Fruit fly (Drosophila melanogaster) whole organism, embryonic: ENCODE results near the gene TwdlC.

ENCODE experiments used
- Adf1 ChIP-seq: fragments of 200-800 bp; sonication (Bioruptor generic); IDR thresholded peaks from 2 replicates; pipeline ENCODE4 v1.3.6; 2022; ENCODE audit warnings: missing biosample characterization, missing genetic modification characterization
- Atf6 ChIP-seq: fragments of 200-800 bp; sonication (Bioruptor generic); IDR thresholded peaks from 2 replicates; pipeline ENCODE4 v1.3.6; 2022; ENCODE audit warnings: missing biosample characterization, missing genetic modification characterization
- B-H2 ChIP-seq: fragments of 200-800 bp; sonication (Bioruptor generic); optimal IDR thresholded peaks from 2 replicates; lab custom pipeline; 2018; ENCODE audit warnings: missing biosample characterization, mild to moderate bottlenecking, missing genetic modification characterization
- BtbVII ChIP-seq: fragments of 200-800 bp; sonication (Bioruptor generic); optimal IDR thresholded peaks from 3 replicates; lab custom pipeline; 2017; ENCODE audit warnings: missing biosample characterization, mild to moderate bottlenecking, missing genetic modification characterization
- CG10321 ChIP-seq: fragments of 200-800 bp; sonication (Bioruptor generic); IDR thresholded peaks from 2 replicates; pipeline ENCODE4 v1.3.6; 2022; ENCODE audit warnings: missing biosample characterization, missing genetic modification characterization
- CG10543 ChIP-seq: fragments of 200-800 bp; sonication (Bioruptor generic); optimal IDR thresholded peaks from 3 replicates; lab custom pipeline; 2017; ENCODE audit warnings: missing biosample characterization, mild to moderate bottlenecking, missing genetic modification characterization, moderate library complexity
- CG12236 ChIP-seq: fragments of 200-800 bp; sonication (Bioruptor generic); optimal IDR thresholded peaks from 2 replicates; lab custom pipeline; 2016; ENCODE audit warnings: missing biosample characterization, missing genetic modification characterization
- CG12744 ChIP-seq: fragments of 200-800 bp; sonication (Bioruptor generic); optimal IDR thresholded peaks from 2 replicates; lab custom pipeline; 2016; ENCODE audit warnings: missing biosample characterization, missing genetic modification characterization
- CG13287 ChIP-seq: fragments of 200-800 bp; sonication (Bioruptor generic); IDR thresholded peaks from 2 replicates; pipeline ENCODE4 v1.3.6; 2022; ENCODE audit warnings: missing biosample characterization, missing genetic modification characterization; ENCODE audit not compliant: partially characterized antibody
- CG1529 ChIP-seq: fragments of 200-800 bp; sonication (Bioruptor generic); optimal IDR thresholded peaks from 3 replicates; lab custom pipeline; 2018; ENCODE audit warnings: missing biosample characterization, missing genetic modification characterization
- CG1603 ChIP-seq: fragments of 200-800 bp; sonication (Bioruptor generic); optimal IDR thresholded peaks from 2 replicates; lab custom pipeline; 2019; ENCODE audit warnings: missing biosample characterization, mild to moderate bottlenecking, missing genetic modification characterization, moderate library complexity
- CG17802 ChIP-seq: fragments of 200-800 bp; sonication (Bioruptor generic); optimal IDR thresholded peaks from 2 replicates; lab custom pipeline; 2018; ENCODE audit warnings: missing biosample characterization, mild to moderate bottlenecking, missing genetic modification characterization, moderate library complexity
- CG18764 ChIP-seq: fragments of 200-800 bp; sonication (Bioruptor generic); optimal IDR thresholded peaks from 3 replicates; lab custom pipeline; 2016; ENCODE audit warnings: missing biosample characterization, missing genetic modification characterization
- CG2875 ChIP-seq: fragments of 200-800 bp; sonication (Bioruptor generic); optimal IDR thresholded peaks from 2 replicates; lab custom pipeline; 2017; ENCODE audit warnings: missing biosample characterization, mild to moderate bottlenecking, missing genetic modification characterization, missing genetic modification reagents
- CG31388 ChIP-seq: fragments of 200-800 bp; sonication (Bioruptor generic); optimal IDR thresholded peaks from 2 replicates; lab custom pipeline; 2016; ENCODE audit warnings: missing biosample characterization, missing genetic modification characterization
- CG3847 ChIP-seq: fragments of 200-800 bp; sonication (Bioruptor generic); IDR thresholded peaks from 2 replicates; pipeline ENCODE4 v1.3.6; 2022; ENCODE audit warnings: missing biosample characterization, missing genetic modification characterization
- CG9932 ChIP-seq: fragments of 200-800 bp; sonication (Bioruptor generic); IDR thresholded peaks from 2 replicates; pipeline ENCODE4 v1.3.6; 2022; ENCODE audit warnings: missing biosample characterization, missing genetic modification characterization
- Dad ChIP-seq: fragments of 200-800 bp; sonication (Bioruptor generic); optimal IDR thresholded peaks from 3 replicates; lab custom pipeline; 2016; ENCODE audit warnings: missing biosample characterization, missing genetic modification characterization
- Deaf1 ChIP-seq: fragments of 200-800 bp; optimal IDR thresholded peaks from 3 replicates; lab custom pipeline; 2019; ENCODE audit warnings: missing biosample characterization, mild to moderate bottlenecking, missing genetic modification characterization, moderate library complexity
- Dip3 ChIP-seq: fragments of 200-800 bp; sonication (Bioruptor generic); optimal IDR thresholded peaks from 3 replicates; lab custom pipeline; 2016; ENCODE audit warnings: missing biosample characterization, missing genetic modification characterization
- Fer1 ChIP-seq: fragments of 200-800 bp; sonication (Bioruptor generic); optimal IDR thresholded peaks from 2 replicates; lab custom pipeline; 2017; ENCODE audit warnings: missing biosample characterization, mild to moderate bottlenecking, missing genetic modification characterization
- Fer3 ChIP-seq: fragments of 200-800 bp; sonication (Bioruptor generic); optimal IDR thresholded peaks from 2 replicates; lab custom pipeline; 2018; ENCODE audit warnings: missing biosample characterization, mild to moderate bottlenecking, missing genetic modification characterization, moderate library complexity
- Hey ChIP-seq: fragments of 200-800 bp; sonication (Bioruptor generic); optimal IDR thresholded peaks from 3 replicates; lab custom pipeline; 2018; ENCODE audit warnings: missing biosample characterization, mild to moderate bottlenecking, missing genetic modification characterization
- HmgZ ChIP-seq: fragments of 200-800 bp; sonication (Bioruptor generic); optimal IDR thresholded peaks from 2 replicates; lab custom pipeline; 2018; ENCODE audit warnings: missing biosample characterization, mild to moderate bottlenecking, missing genetic modification characterization
- Hmx ChIP-seq: fragments of 200-800 bp; sonication (Bioruptor generic); optimal IDR thresholded peaks from 2 replicates; lab custom pipeline; 2016; ENCODE audit warnings: missing biosample characterization, missing genetic modification characterization
- Hr78 ChIP-seq, 2 experiments: fragments of 200-800 bp in 1 of 2; fragments of >200 bp in 1 of 2; sonication (Bioruptor generic) in 1 of 2; optimal IDR thresholded peaks; 2 replicates each; lab custom pipeline; 2017 to 2019; ENCODE audit warnings: missing biosample characterization in 2 of 2, missing genetic modification characterization in 2 of 2, mild to moderate bottlenecking in 1 of 2, moderate library complexity in 1 of 2
- Mad ChIP-seq: fragments of 200-800 bp; sonication (Bioruptor generic); optimal IDR thresholded peaks from 2 replicates; lab custom pipeline; 2016; ENCODE audit warnings: missing biosample characterization, missing genetic modification characterization
- Max ChIP-seq: fragments of 200-800 bp; sonication (Bioruptor generic); optimal IDR thresholded peaks from 2 replicates; lab custom pipeline; 2016; ENCODE audit warnings: missing biosample characterization, mild to moderate bottlenecking, missing genetic modification characterization
- Nf-YC ChIP-seq: fragments of 200-800 bp; optimal IDR thresholded peaks from 3 replicates; lab custom pipeline; 2019; ENCODE audit warnings: missing biosample characterization, mild to moderate bottlenecking, missing genetic modification characterization, moderate library complexity
- Opbp ChIP-seq: fragments of 200-800 bp; sonication (Bioruptor generic); IDR thresholded peaks from 3 replicates; pipeline ENCODE4 v1.3.6; 2022; ENCODE audit warnings: missing biosample characterization, missing genetic modification characterization; ENCODE audit not compliant: partially characterized antibody
- Pdp1 ChIP-seq, 2 experiments: fragments of 200-800 bp; sonication (Bioruptor generic); optimal IDR thresholded peaks; 3 replicates each; lab custom pipeline; 2016; ENCODE audit warnings: missing biosample characterization in 2 of 2, missing genetic modification characterization in 2 of 2, mild to moderate bottlenecking in 1 of 2, moderate library complexity in 1 of 2
- Poxn ChIP-seq: fragments of 200-800 bp; sonication (Bioruptor generic); IDR thresholded peaks from 2 replicates; pipeline ENCODE4 v1.3.6; 2022; ENCODE audit warnings: missing biosample characterization, missing genetic modification characterization
- Side ChIP-seq: fragments of 200-800 bp; sonication (Bioruptor generic); optimal IDR thresholded peaks from 2 replicates; lab custom pipeline; 2016; ENCODE audit warnings: missing biosample characterization, missing genetic modification characterization
- Taf1 ChIP-seq: fragments of 200-800 bp; sonication (Bioruptor generic); IDR thresholded peaks from 2 replicates; pipeline ENCODE4 v1.3.6; 2022; ENCODE audit warnings: missing biosample characterization, missing genetic modification characterization
- Vsx1 ChIP-seq: fragments of 200-800 bp; sonication (Bioruptor generic); optimal IDR thresholded peaks from 2 replicates; lab custom pipeline; 2017; ENCODE audit warnings: missing biosample characterization, mild to moderate bottlenecking, missing genetic modification characterization, missing genetic modification reagents
- ab ChIP-seq: fragments of 200-800 bp; sonication (Bioruptor generic); optimal IDR thresholded peaks from 2 replicates; lab custom pipeline; 2016; ENCODE audit warnings: missing biosample characterization, missing genetic modification characterization
- crc ChIP-seq: fragments of 200-800 bp; sonication (Bioruptor generic); optimal IDR thresholded peaks from 2 replicates; lab custom pipeline; 2016; ENCODE audit warnings: missing biosample characterization, missing genetic modification characterization
- crp ChIP-seq, 2 experiments: fragments of 200-800 bp; sonication (Bioruptor generic); optimal IDR thresholded peaks; 2 replicates in 1 of 2; 3 replicates in 1 of 2; lab custom pipeline; 2017; ENCODE audit warnings: missing biosample characterization in 2 of 2, missing genetic modification characterization in 2 of 2, mild to moderate bottlenecking in 1 of 2, moderate library complexity in 1 of 2
- gro ChIP-seq: fragments of 200-800 bp; sonication (Bioruptor generic); optimal IDR thresholded peaks from 2 replicates; lab custom pipeline; 2016; ENCODE audit warnings: missing biosample characterization, missing genetic modification characterization
- lbe ChIP-seq: fragments of 200-800 bp; sonication (Bioruptor generic); optimal IDR thresholded peaks from 2 replicates; lab custom pipeline; 2016; ENCODE audit warnings: missing biosample characterization, mild to moderate bottlenecking, missing genetic modification characterization
- lilli ChIP-seq: fragments of 200-800 bp; sonication (Bioruptor generic); optimal IDR thresholded peaks from 3 replicates; lab custom pipeline; 2016; ENCODE audit warnings: missing biosample characterization, missing genetic modification characterization
- nau ChIP-seq: fragments of 200-800 bp; sonication (Bioruptor generic); optimal IDR thresholded peaks from 3 replicates; lab custom pipeline; 2017; ENCODE audit warnings: missing biosample characterization, mild to moderate bottlenecking, missing genetic modification characterization, missing genetic modification reagents
- org-1 ChIP-seq: fragments of 200-800 bp; sonication (Bioruptor generic); optimal IDR thresholded peaks from 2 replicates; lab custom pipeline; 2017; ENCODE audit warnings: missing biosample characterization, missing genetic modification characterization
- pb ChIP-seq: fragments of 200-800 bp; sonication (Bioruptor generic); optimal IDR thresholded peaks from 3 replicates; lab custom pipeline; 2016; ENCODE audit warnings: missing biosample characterization, missing genetic modification characterization
- pros ChIP-seq: fragments of 200-800 bp; sonication (Bioruptor generic); optimal IDR thresholded peaks from 3 replicates; lab custom pipeline; 2019; ENCODE audit warnings: missing biosample characterization, mild to moderate bottlenecking, missing genetic modification characterization, moderate library complexity
- psq ChIP-seq: fragments of 200-800 bp; sonication (Bioruptor generic); optimal IDR thresholded peaks from 2 replicates; lab custom pipeline; 2017; ENCODE audit warnings: missing biosample characterization, missing genetic modification characterization
- sna ChIP-seq: fragments of 200-800 bp; sonication (Bioruptor generic); IDR thresholded peaks from 2 replicates; pipeline ENCODE4 v1.3.6; 2022; ENCODE audit warnings: missing biosample characterization, missing genetic modification characterization; ENCODE audit not compliant: partially characterized antibody
- sob ChIP-seq: fragments of 200-800 bp; sonication (Bioruptor generic); IDR thresholded peaks from 2 replicates; pipeline ENCODE4 v1.3.6; 2022; ENCODE audit warnings: missing biosample characterization, missing genetic modification characterization
- ssp ChIP-seq: fragments of 200-800 bp; sonication (Bioruptor generic); IDR thresholded peaks from 2 replicates; pipeline ENCODE4 v1.3.6; 2022; ENCODE audit warnings: missing biosample characterization, missing genetic modification characterization
- wek ChIP-seq: fragments of 200-800 bp; sonication (Bioruptor generic); optimal IDR thresholded peaks from 3 replicates; lab custom pipeline; 2018; ENCODE audit warnings: missing biosample characterization, mild to moderate bottlenecking, missing genetic modification characterization, moderate library complexity

TwdlC gene

dm6 chr3R:26978241-26978640 lies 16.4 kb upstream of the TwdlC start, which contains the start of the genes CG14253 and CG46313 (continued):
- TF ChIP-seq wek (GFP tag; lab: Kevin White, UChicago) (peak; percentile 36), ssp (GFP tag; lab: Robert Waterston, UW) (no peak), Poxn (no peak), lbe (no peak), HmgZ (no peak), crc (GFP tag; lab: Kevin White, UChicago) (peak; percentile 6), CG12744 (GFP tag; lab: Kevin White, UChicago) (no peak), Pdp1 (GFP tag; optimal IDR thresholded peaks at IDR 0.05; lab: Kevin White, UChicago) (peak in 1 of 2 experiments; percentile 53), CG3847 (no peak), CG1603 (no peak), Hr78 (GFP tag; optimal IDR thresholded peaks at IDR 0.05; lab: Kevin White, UChicago) (no peak), crp (GFP tag; optimal IDR thresholded peaks at IDR 0.05; lab: Kevin White, UChicago) (no peak), Deaf1 (tag; lab: Kevin White, UChicago) (no peak), CG12236 (GFP tag; lab: Kevin White, UChicago) (no peak), Max (GFP tag; lab: Kevin White, UChicago) (no peak)

dm6 chr3R:26980282-26980691 lies 14.3 kb upstream of the TwdlC start:
- TF ChIP-seq pros (GFP tag; lab: Kevin White, UChicago) (peak; percentile 20), Hmx (GFP tag; lab: Kevin White, UChicago) (no peak), Fer1 (peak; percentile 37), Nf-YC (tag; lab: Kevin White, UChicago) (no peak), psq (peak; percentile 29), CG31388 (GFP tag; lab: Kevin White, UChicago) (no peak), Mad (GFP tag; lab: Kevin White, UChicago) (no peak), ab (peak; percentile 12), CG18764 (no peak), B-H2 (GFP tag; lab: Kevin White, UChicago) (peak; percentile 30), Vsx1 (GFP tag; lab: Kevin White, UChicago) (peak; percentile 28), Opbp (GFP tag; lab: Robert Waterston, UW) (peak; percentile 16; the same call in 1 of the 3 replicates), Dip3 (GFP tag; lab: Kevin White, UChicago) (no peak), sob (GFP tag; lab: Robert Waterston, UW) (peak; percentile 32; the same call in 1 of the 2 replicates), pb (GFP tag; lab: Kevin White, UChicago) (peak; percentile 19), Dad (GFP tag; lab: Kevin White, UChicago) (no peak), sna (GFP tag; lab: Robert Waterston, UW) (0 out of 2 replicates have a peak, but pooled peaks have one; percentile 31), gro (GFP tag; lab: Kevin White, UChicago) (peak; percentile 34), Taf1 (0 out of 2 replicates have a peak, but pooled peaks have one; percentile 17), lilli (GFP tag; lab: Kevin White, UChicago) (no peak), Hey (tag; lab: Kevin White, UChicago) (no peak), BtbVII (peak; percentile 1), Fer3 (tag; lab: Kevin White, UChicago) (no peak), CG2875 (GFP tag; lab: Kevin White, UChicago) (no peak), org-1 (GFP tag; lab: Kevin White, UChicago) (no peak), Atf6 (GFP tag; lab: Robert Waterston, UW) (peak; percentile 48), CG9932 (GFP tag; lab: Robert Waterston, UW) (peak; percentile 26; the same call in 1 of the 2 replicates), CG17802 (no peak), CG10543 (GFP tag; lab: Kevin White, UChicago) (peak; percentile 54), HmgZ (peak; percentile 1), CG1529 (GFP tag; lab: Kevin White, UChicago) (no peak), CG13287 (GFP tag; lab: Robert Waterston, UW) (peak; percentile 70), nau (GFP tag; lab: Kevin White, UChicago) (no peak), Side (GFP tag; lab: Kevin White, UChicago) (no peak), Adf1 (no peak), CG10321 (GFP tag; lab: Robert Waterston, UW) (no peak)
